Fruit fly (Drosophila melanogaster) whole organism, pupa: ENCODE data around the gene CG17572.

Experiments
- CG10348 ChIP-seq: fragments of 200-800 bp; sonication (Bioruptor generic); IDR thresholded peaks from 2 replicates; pipeline ENCODE4 v1.3.6; 2022; ENCODE audit warnings: missing biosample characterization, missing genetic modification characterization
- CG12605 ChIP-seq: fragments of 200-800 bp; sonication (Bioruptor generic); IDR thresholded peaks from 2 replicates; pipeline ENCODE4 v1.3.6; 2022; ENCODE audit warnings: missing biosample characterization, missing genetic modification characterization
- CG13204 ChIP-seq: fragments of 200-800 bp; sonication (Bioruptor generic); optimal IDR thresholded peaks from 2 replicates; lab custom pipeline; 2018; ENCODE audit warnings: missing biosample characterization, mild to moderate bottlenecking, missing genetic modification characterization, moderate library complexity
- CG14655 ChIP-seq: fragments of 200-800 bp; sonication (Bioruptor generic); optimal IDR thresholded peaks from 3 replicates; lab custom pipeline; 2017; ENCODE audit warnings: mild to moderate bottlenecking, missing biosample characterization, missing genetic modification reagents, missing genetic modification characterization
- CG15710 ChIP-seq: fragments of 200-800 bp; sonication (Bioruptor generic); optimal IDR thresholded peaks from 2 replicates; lab custom pipeline; 2018; ENCODE audit warnings: missing biosample characterization, mild to moderate bottlenecking, missing genetic modification characterization, moderate library complexity
- CG17806 ChIP-seq: fragments of 200-800 bp; sonication (Bioruptor generic); optimal IDR thresholded peaks from 2 replicates; lab custom pipeline; 2018; ENCODE audit warnings: missing biosample characterization, mild to moderate bottlenecking, missing genetic modification characterization, moderate library complexity
- CG32121 ChIP-seq: fragments of 200-800 bp; sonication (Bioruptor generic); IDR thresholded peaks from 2 replicates; pipeline ENCODE4 v1.3.6; 2022; ENCODE audit warnings: missing biosample characterization, missing genetic modification characterization
- CG34367 ChIP-seq: fragments of 200-800 bp; sonication (Bioruptor generic); optimal IDR thresholded peaks from 2 replicates; lab custom pipeline; 2018; ENCODE audit warnings: missing biosample characterization, mild to moderate bottlenecking, missing genetic modification characterization
- CG4496 ChIP-seq: fragments of 200-800 bp; sonication (Bioruptor generic); IDR thresholded peaks from 3 replicates; pipeline ENCODE4 v1.3.6; 2022; ENCODE audit warnings: missing biosample characterization, missing genetic modification characterization
- CG8159 ChIP-seq: fragments of 200-800 bp; sonication (Bioruptor generic); optimal IDR thresholded peaks from 3 replicates; lab custom pipeline; 2018; ENCODE audit warnings: missing biosample characterization, mild to moderate bottlenecking, missing genetic modification characterization, moderate library complexity
- CG8301 ChIP-seq: fragments of 200-800 bp; sonication (Bioruptor generic); optimal IDR thresholded peaks from 2 replicates; lab custom pipeline; 2018; ENCODE audit warnings: missing biosample characterization, mild to moderate bottlenecking, missing genetic modification characterization
- CG9948 ChIP-seq: fragments of 200-800 bp; sonication (Bioruptor generic); optimal IDR thresholded peaks from 2 replicates; lab custom pipeline; 2018; ENCODE audit warnings: missing biosample characterization, mild to moderate bottlenecking, missing genetic modification characterization, moderate library complexity
- D1 ChIP-seq: fragments of 200-800 bp; sonication (Bioruptor generic); optimal IDR thresholded peaks from 2 replicates; lab custom pipeline; 2018; ENCODE audit warnings: missing biosample characterization, mild to moderate bottlenecking, missing genetic modification characterization, moderate library complexity
- EcR ChIP-seq: fragments of 200-800 bp; sonication (Bioruptor generic); optimal IDR thresholded peaks from 3 replicates; lab custom pipeline; 2019; ENCODE audit warnings: missing biosample characterization, missing genetic modification characterization, mild to moderate bottlenecking, moderate library complexity, missing genetic modification reagents
- Ets98B ChIP-seq: fragments of 200-800 bp; sonication (Bioruptor generic); IDR thresholded peaks from 2 replicates; pipeline ENCODE4 v1.3.6; 2022; ENCODE audit warnings: missing biosample characterization, missing genetic modification characterization
- Pif1A ChIP-seq: fragments of 200-800 bp; sonication (Bioruptor generic); optimal IDR thresholded peaks from 3 replicates; lab custom pipeline; 2016; ENCODE audit warnings: missing biosample characterization, missing genetic modification characterization
- Pif1B ChIP-seq: fragments of 200-800 bp; sonication (Bioruptor generic); optimal IDR thresholded peaks from 3 replicates; lab custom pipeline; 2016; ENCODE audit warnings: missing biosample characterization, missing genetic modification characterization
- Snoo ChIP-seq: fragments of 200-800 bp; sonication (Bioruptor generic); optimal IDR thresholded peaks from 3 replicates; lab custom pipeline; 2017; ENCODE audit warnings: missing biosample characterization, mild to moderate bottlenecking, missing genetic modification characterization, inconsistent platforms
- fd96Ca ChIP-seq: fragments of 200-800 bp; sonication (Bioruptor generic); IDR thresholded peaks from 3 replicates; pipeline ENCODE4 v1.3.6; 2022; ENCODE audit warnings: missing biosample characterization, missing genetic modification characterization
- gl ChIP-seq: fragments of 200-800 bp; sonication (Bioruptor generic); optimal IDR thresholded peaks from 2 replicates; lab custom pipeline; 2018; ENCODE audit warnings: missing biosample characterization, mild to moderate bottlenecking, missing genetic modification characterization
- rn ChIP-seq: fragments of 200-800 bp; sonication (Bioruptor generic); IDR thresholded peaks from 2 replicates; pipeline ENCODE4 v1.3.6; 2022; ENCODE audit warnings: missing biosample characterization, missing genetic modification characterization

The CG17572 gene

dm6 chr2L:19088895-19089294 lies 14.9 kb upstream of the CG17572 start:
- TF ChIP-seq Snoo (tag; lab: Kevin White, UChicago) (no peak), CG9948 (tag; lab: Kevin White, UChicago) (no peak), gl (tag; lab: Kevin White, UChicago) (no peak), CG4496 (GFP tag; lab: Robert Waterston, UW) (no peak), fd96Ca (GFP tag; lab: Robert Waterston, UW) (no peak), CG15710 (no peak), CG8159 (no peak), CG8301 (tag; lab: Kevin White, UChicago) (no peak), D1 (tag; lab: Kevin White, UChicago) (no peak), rn (GFP tag; lab: Robert Waterston, UW) (no peak), Pif1B (no peak), Ets98B (GFP tag; lab: Robert Waterston, UW) (no peak), CG34367 (tag; lab: Kevin White, UChicago) (no peak), CG17806 (tag; lab: Kevin White, UChicago) (no peak), EcR (GFP tag; lab: Kevin White, UChicago) (no peak), CG13204 (GFP tag; lab: Kevin White, UChicago) (no peak)

- TF ChIP-seq Ets98B (GFP tag; lab: Robert Waterston, UW) (no peak), CG34367 (tag; lab: Kevin White, UChicago) (no peak)
- TF ChIP-seq, all 21 proteins: peak for 0
These were observed 9.4 kb upstream of the CG17572 start for dm6 chr2L:19083320-19083764.

dm6 chr2L:19079742-19080141 lies 5.8 kb upstream of the CG17572 start:
- TF ChIP-seq CG15710 (no peak), Pif1B (no peak), CG13204 (GFP tag; lab: Kevin White, UChicago) (no peak), CG10348 (no peak), Ets98B (GFP tag; lab: Robert Waterston, UW) (no peak), D1 (tag; lab: Kevin White, UChicago) (no peak), rn (GFP tag; lab: Robert Waterston, UW) (no peak), CG32121 (GFP tag; lab: Robert Waterston, UW) (no peak), CG8301 (tag; lab: Kevin White, UChicago) (no peak), EcR (GFP tag; lab: Kevin White, UChicago) (no peak), gl (tag; lab: Kevin White, UChicago) (no peak), CG12605 (no peak), CG14655 (GFP tag; lab: Kevin White, UChicago) (no peak), Pif1A (no peak), fd96Ca (GFP tag; lab: Robert Waterston, UW) (no peak)

- no peak for TF ChIP-seq EcR (GFP tag; lab: Kevin White, UChicago)
- TF ChIP-seq CG10348: no peak
- no peak for TF ChIP-seq Snoo (tag; lab: Kevin White, UChicago)
- TF ChIP-seq CG14655 (GFP tag; lab: Kevin White, UChicago): no peak
- no peak for TF ChIP-seq CG17806 (tag; lab: Kevin White, UChicago)
- TF ChIP-seq rn (GFP tag; lab: Robert Waterston, UW): no peak
- no peak for TF ChIP-seq gl (tag; lab: Kevin White, UChicago)
- no peak for TF ChIP-seq CG8301 (tag; lab: Kevin White, UChicago)
- no peak for TF ChIP-seq CG34367 (tag; lab: Kevin White, UChicago)
- no peak for TF ChIP-seq Pif1B
These were observed 5.0 kb upstream of the CG17572 start, which contains the start of gene CG10700 for dm6 chr2L:19078928-19079327. Gene CG10700 (minus strand): TSS chr2L:19079028.

dm6 chr2L:19071713-19072112 lies 2.2 kb downstream of the CG17572 start:
- no peak for TF ChIP-seq CG14655 (GFP tag; lab: Kevin White, UChicago)

dm6 chr2L:19069548-19070145 lies 4.3 kb downstream of the CG17572 start, which contains the start of gene CG10702:
Gene CG10702 (minus strand): TSS chr2L:19069851.
- TF ChIP-seq fd96Ca (GFP tag; lab: Robert Waterston, UW) (peak; percentile 64; the same call in 2 of the 3 replicates), rn (GFP tag; lab: Robert Waterston, UW) (no peak)

- no peak for TF ChIP-seq Snoo (tag; lab: Kevin White, UChicago)
- TF ChIP-seq CG8159: no peak
- TF ChIP-seq CG13204 (GFP tag; lab: Kevin White, UChicago): no peak
- no peak for TF ChIP-seq CG15710
- TF ChIP-seq CG17806 (tag; lab: Kevin White, UChicago): no peak
- no peak for TF ChIP-seq D1 (tag; lab: Kevin White, UChicago)
- no peak for TF ChIP-seq Pif1B
- no peak for TF ChIP-seq EcR (GFP tag; lab: Kevin White, UChicago)
- no peak for TF ChIP-seq Ets98B (GFP tag; lab: Robert Waterston, UW)
- TF ChIP-seq CG9948 (tag; lab: Kevin White, UChicago): no peak
- no peak for TF ChIP-seq CG4496 (GFP tag; lab: Robert Waterston, UW)
- TF ChIP-seq fd96Ca (GFP tag; lab: Robert Waterston, UW): no peak
- no peak for TF ChIP-seq gl (tag; lab: Kevin White, UChicago)
- no peak for TF ChIP-seq CG14655 (GFP tag; lab: Kevin White, UChicago)
- TF ChIP-seq Pif1A: no peak
- no peak for TF ChIP-seq CG8301 (tag; lab: Kevin White, UChicago)
- TF ChIP-seq CG10348: no peak
- no peak for TF ChIP-seq CG32121 (GFP tag; lab: Robert Waterston, UW)
- no peak for TF ChIP-seq CG12605
- no peak for TF ChIP-seq CG34367 (tag; lab: Kevin White, UChicago)
- TF ChIP-seq, all 21 proteins: peak for 0
These were observed 5.6 kb downstream of the CG17572 start for dm6 chr2L:19068393-19068792.
